Worm (Caenorhabditis elegans): ENCODE results near the gene imph-1.

Gene imph-1

ce11 chrIII:4551963-4552362 lies 1.5 kb upstream of the imph-1 start (continued):
- peak; percentile 42; the same call in 1 of the 2 replicates for TF ChIP-seq cebp-1 (GFP tag; IDR thresholded peaks at IDR 0.05)
- TF ChIP-seq cebp-1 (tag; optimal IDR thresholded peaks at IDR 0.05), result peak; percentile 73
- no peak for TF ChIP-seq bed-2 (GFP tag; IDR thresholded peaks at IDR 0.05)
- TF ChIP-seq C17E4.6 (GFP tag; IDR thresholded peaks at IDR 0.05), result no peak
- TF ChIP-seq B0261.1 (tag; optimal IDR thresholded peaks at IDR 0.05), result no peak
- no peak for TF ChIP-seq egl-18 (GFP tag; IDR thresholded peaks at IDR 0.05)
- no peak for TF ChIP-seq madf-6 (GFP tag; IDR thresholded peaks at IDR 0.05)
- no peak for TF ChIP-seq lsl-1 (GFP tag; optimal IDR thresholded peaks at IDR 0.05)
- no peak for TF ChIP-seq F57A8.1 (GFP tag; optimal IDR thresholded peaks at IDR 0.05)
- TF ChIP-seq hrde-1 (tag; optimal IDR thresholded peaks at IDR 0.05; ENCODE audit: borderline replicate concordance), result no peak
- TF ChIP-seq attf-5 (GFP tag; optimal IDR thresholded peaks at IDR 0.05), result peak; percentile 90
- TF ChIP-seq die-1 (tag; optimal IDR thresholded peaks at IDR 0.05), result peak; percentile 6
- TF ChIP-seq ceh-79 (tag; optimal IDR thresholded peaks at IDR 0.05), result no peak
- TF ChIP-seq lin-40 (tag; optimal IDR thresholded peaks at IDR 0.05), result peak; percentile 59
- TF ChIP-seq repo-1 (tag; optimal IDR thresholded peaks at IDR 0.05), result no peak
- TF ChIP-seq madf-8 (GFP tag; conservative IDR thresholded peaks at IDR 0.05), result no peak
- TF ChIP-seq ztf-22 (GFP tag; optimal IDR thresholded peaks at IDR 0.05), result no peak
- no peak for TF ChIP-seq atf-7 (tag; optimal IDR thresholded peaks at IDR 0.05)
- no peak for TF ChIP-seq nhr-179 (tag; optimal IDR thresholded peaks at IDR 0.05)
- peak; percentile 47 for TF ChIP-seq ztf-18 (tag; optimal IDR thresholded peaks at IDR 0.05)
- TF ChIP-seq ceh-40 (GFP tag; IDR thresholded peaks at IDR 0.05), result no peak
- TF ChIP-seq aptf-2 (GFP tag; conservative IDR thresholded peaks at IDR 0.05), result no peak
- peak; percentile 65 for TF ChIP-seq mcd-1 (GFP tag; IDR thresholded peaks at IDR 0.05)
- TF ChIP-seq Y79H2A.3 (GFP tag; conservative IDR thresholded peaks at IDR 0.05), result no peak
- no peak for TF ChIP-seq ccch-3 (GFP tag; optimal IDR thresholded peaks at IDR 0.05)
- TF ChIP-seq F55B11.4 (tag; optimal IDR thresholded peaks at IDR 0.05; ENCODE audit: borderline replicate concordance, insufficient read depth), result no peak
- TF ChIP-seq snpc-3.4 (tag; optimal IDR thresholded peaks at IDR 0.05), result no peak
- TF ChIP-seq rcor-1 (GFP tag; IDR thresholded peaks at IDR 0.05), result no peak; the same call in 1 of the 2 replicates
- TF ChIP-seq lag-1 (GFP tag; IDR thresholded peaks at IDR 0.05), result no peak
- TF ChIP-seq Y53F4B.3 (GFP tag; IDR thresholded peaks at IDR 0.05), result no peak
- no peak for TF ChIP-seq ztf-3 (GFP tag; optimal IDR thresholded peaks at IDR 0.05)
- TF ChIP-seq madf-3 (GFP tag; IDR thresholded peaks at IDR 0.05), result no peak
- no peak for TF ChIP-seq mes-4 (tag; optimal IDR thresholded peaks at IDR 0.05)
- no peak for TF ChIP-seq Y56A3A.18 (GFP tag; IDR thresholded peaks at IDR 0.05)
- TF ChIP-seq egrh-3 (GFP tag; IDR thresholded peaks at IDR 0.05), result peak; percentile 56
- TF ChIP-seq Y53G8AR.9 (GFP tag; conservative IDR thresholded peaks at IDR 0.05), result no peak
- no peak for TF ChIP-seq hmg-20 (GFP tag; IDR thresholded peaks at IDR 0.05)
- TF ChIP-seq ama-1 (optimal IDR thresholded peaks at IDR 0.05), result no peak
- TF ChIP-seq ama-1 (GFP tag; optimal IDR thresholded peaks at IDR 0.05), result no peak
- no peak for TF ChIP-seq sptf-2 (GFP tag; optimal IDR thresholded peaks at IDR 0.05)
- no peak for TF ChIP-seq sdz-38 (tag; optimal IDR thresholded peaks at IDR 0.05)
- no peak for TF ChIP-seq F37B4.10 (GFP tag; IDR thresholded peaks at IDR 0.05)
- TF ChIP-seq ceh-58 (GFP tag; IDR thresholded peaks at IDR 0.05), result no peak
- no peak for TF ChIP-seq nfya-2 (GFP tag; IDR thresholded peaks at IDR 0.05)
- peak; percentile 43 for TF ChIP-seq ets-4 (GFP tag; optimal IDR thresholded peaks at IDR 0.05)
- TF ChIP-seq F49E8.2 (tag; optimal IDR thresholded peaks at IDR 0.05; ENCODE audit: insufficient read depth), result no peak
- peak; percentile 47; the same call in 1 of the 2 replicates for TF ChIP-seq lin-26 (GFP tag; IDR thresholded peaks at IDR 0.05)
- TF ChIP-seq hsf-1 (GFP tag; IDR thresholded peaks at IDR 0.05), result no peak
- TF ChIP-seq B0336.3 (GFP tag; IDR thresholded peaks at IDR 0.05), result peak; percentile 45; the same call in 1 of the 2 replicates
- TF ChIP-seq tbx-9 (tag; optimal IDR thresholded peaks at IDR 0.05; ENCODE audit: borderline replicate concordance), result no peak

All from whole organism, young adult.